Worm (Caenorhabditis elegans) whole organism, midembryonic: ENCODE data around the gene dhs-13.

Experiments
- T22C8.4 ChIP-seq: fragments of 200-800 bp; sonication (Bioruptor generic); IDR thresholded peaks from 2 replicates; pipeline ENCODE4 v1.3.6; 2022; ENCODE audit warnings: missing genetic modification characterization, missing compliant biosample characterization
- cog-1 ChIP-seq: sonication (generic microtip); optimal IDR thresholded peaks from 2 replicates; lab custom pipeline; 2016; ENCODE audit warnings: missing genetic modification characterization, missing compliant biosample characterization
- flt-1 ChIP-seq: fragments of 200-800 bp; sonication (Bioruptor generic); IDR thresholded peaks from 2 replicates; pipeline ENCODE4 v1.3.6; 2022; ENCODE audit warnings: missing genetic modification characterization, missing compliant biosample characterization
- klf-2 ChIP-seq: fragments of 200-800 bp; sonication (Bioruptor generic); conservative IDR thresholded peaks from 2 replicates; pipeline ENCODE4 v1.3.6; 2022; ENCODE audit warnings: missing genetic modification reagents, missing genetic modification characterization, missing compliant biosample characterization
- med-1 ChIP-seq: sonication (generic microtip); optimal IDR thresholded peaks from 2 replicates; lab custom pipeline; 2017; ENCODE audit warnings: missing genetic modification characterization, mild to moderate bottlenecking, missing compliant biosample characterization, antibody characterized with exemption, missing genetic modification reagents; ENCODE audit not compliant: insufficient read depth
- ref-1 ChIP-seq: fragments of 200-800 bp; sonication (Bioruptor generic); conservative IDR thresholded peaks from 2 replicates; pipeline ENCODE4 v1.3.6; 2022; ENCODE audit warnings: missing genetic modification reagents, missing genetic modification characterization, missing compliant biosample characterization
- tab-1 ChIP-seq: fragments of 200-800 bp; sonication (Bioruptor generic); IDR thresholded peaks from 2 replicates; pipeline ENCODE4 v1.3.6; 2022; ENCODE audit warnings: missing genetic modification characterization, missing compliant biosample characterization
- ztf-23 ChIP-seq: fragments of 200-800 bp; sonication (Bioruptor generic); IDR thresholded peaks from 2 replicates; pipeline ENCODE4 v1.3.6; 2022; ENCODE audit warnings: missing genetic modification reagents, missing genetic modification characterization, missing compliant biosample characterization
- ztf-29 ChIP-seq: fragments of 200-800 bp; sonication (Bioruptor generic); IDR thresholded peaks from 2 replicates; pipeline ENCODE4 v1.3.6; 2022; ENCODE audit warnings: missing genetic modification reagents, missing genetic modification characterization, missing compliant biosample characterization

The dhs-13 gene

DNA sequence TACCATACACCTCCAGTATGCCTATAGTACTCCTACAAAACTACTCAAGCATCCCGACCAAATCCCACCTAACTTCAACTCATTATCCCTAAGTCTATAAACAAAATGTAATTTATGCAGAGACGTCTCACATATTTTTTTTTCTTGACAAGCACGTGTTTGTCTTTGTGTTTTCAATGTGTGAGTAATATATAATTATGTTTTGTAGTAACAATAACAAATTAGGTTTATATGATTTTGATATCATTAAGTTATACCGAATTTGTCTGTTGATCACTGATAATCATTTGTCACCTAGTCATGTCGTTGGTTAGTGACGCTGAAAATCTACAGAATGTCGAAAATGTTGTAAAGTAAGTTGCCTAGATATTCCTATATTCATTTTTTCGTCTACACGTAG lies 51.6 kb downstream of the dhs-13 start, which contains the start of gene srw-102:
Gene srw-102 (plus strand): TSS at position 301 of the 400 bp plus-strand sequence.
- TF ChIP-seq ztf-29 (GFP tag; lab: Robert Waterston, UW) (no peak), med-1 (GFP tag; lab: Kevin White, UChicago) (no peak), flt-1 (GFP tag; lab: Robert Waterston, UW) (no peak), ztf-23 (GFP tag; lab: Robert Waterston, UW) (no peak), ref-1 (GFP tag; lab: Robert Waterston, UW) (no peak), cog-1 (tag; lab: Kevin White, UChicago) (no peak), tab-1 (GFP tag; lab: Robert Waterston, UW) (no peak), T22C8.4 (GFP tag; lab: Robert Waterston, UW) (no peak), klf-2 (no peak)

DNA sequence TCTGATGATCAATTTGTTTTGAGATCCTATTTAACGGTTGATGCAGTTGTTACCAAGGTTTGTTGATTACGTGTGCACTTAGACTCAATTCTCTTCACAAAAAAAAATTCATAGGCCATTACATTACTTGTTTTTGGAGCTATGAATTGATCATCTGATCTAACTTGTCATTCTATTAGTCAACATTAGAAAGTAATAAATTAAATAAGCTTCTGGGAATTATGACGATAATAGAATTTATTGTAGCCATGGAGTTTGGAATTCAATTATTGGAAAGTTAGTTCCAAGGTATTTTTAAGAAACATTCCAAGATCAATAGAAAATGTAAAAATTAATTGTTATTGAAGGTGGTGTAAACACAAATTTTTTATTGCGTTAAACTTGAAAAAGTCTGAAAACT lies 53.3 kb downstream of the dhs-13 start:
- TF ChIP-seq tab-1 (GFP tag; lab: Robert Waterston, UW) (no peak), med-1 (GFP tag; lab: Kevin White, UChicago) (no peak), ref-1 (GFP tag; lab: Robert Waterston, UW) (no peak), cog-1 (tag; lab: Kevin White, UChicago) (no peak), klf-2 (no peak), ztf-23 (GFP tag; lab: Robert Waterston, UW) (no peak), T22C8.4 (GFP tag; lab: Robert Waterston, UW) (no peak), flt-1 (GFP tag; lab: Robert Waterston, UW) (no peak), ztf-29 (GFP tag; lab: Robert Waterston, UW) (no peak)

DNA sequence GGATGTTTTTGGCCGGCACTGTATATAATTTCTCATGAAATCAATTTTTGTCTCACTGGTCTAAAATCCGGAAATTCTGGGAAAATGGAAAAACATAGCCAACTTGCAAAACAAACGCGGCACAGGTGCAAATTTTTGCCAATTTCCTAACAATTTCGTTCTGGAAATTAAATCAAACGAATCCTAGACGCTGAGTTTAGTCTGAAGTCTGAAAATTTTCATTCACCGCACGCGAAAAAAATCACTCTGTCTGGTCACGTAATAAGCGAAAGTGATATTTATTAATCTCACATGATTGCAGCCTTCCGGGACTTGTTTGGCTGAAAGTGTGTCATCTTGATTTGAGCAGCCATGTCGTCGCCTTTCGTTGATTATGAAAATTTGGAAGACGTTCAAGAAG lies 54.6 kb downstream of the dhs-13 start, which contains the start of gene srw-103:
Gene srw-103 (plus strand): TSS at position 301 of the 400 bp plus-strand sequence.
- TF ChIP-seq med-1 (GFP tag; lab: Kevin White, UChicago) (no peak), flt-1 (GFP tag; lab: Robert Waterston, UW) (no peak), ztf-29 (GFP tag; lab: Robert Waterston, UW) (no peak), ref-1 (GFP tag; lab: Robert Waterston, UW) (no peak), ztf-23 (GFP tag; lab: Robert Waterston, UW) (no peak), T22C8.4 (GFP tag; lab: Robert Waterston, UW) (no peak), tab-1 (GFP tag; lab: Robert Waterston, UW) (no peak), cog-1 (tag; lab: Kevin White, UChicago) (no peak)
